Worm (Caenorhabditis elegans) whole organism, L1 larva: ENCODE data around the gene ccdc-149.

Source experiments
- ama-1 ChIP-seq: fragments of 150-350 bp; optimal IDR thresholded peaks from 2 replicates; lab custom pipeline; 2014
- ceh-82 ChIP-seq, 3 experiments: fragments of 150-350 bp in 1 of 3; sonication (generic microtip) in 2 of 3; optimal IDR thresholded peaks; 2 replicates each; lab custom pipeline; 2014 to 2017; ENCODE audit warnings: missing biosample characterization in 3 of 3, missing genetic modification characterization in 3 of 3
- dsc-1 ChIP-seq: sonication (generic microtip); optimal IDR thresholded peaks from 2 replicates; lab custom pipeline; 2016; ENCODE audit warnings: mild to moderate bottlenecking, missing genetic modification characterization, missing compliant biosample characterization
- nhr-12 ChIP-seq: sonication (generic microtip); optimal IDR thresholded peaks from 2 replicates; lab custom pipeline; 2017; ENCODE audit warnings: missing biosample characterization, missing genetic modification characterization
- nhr-237 ChIP-seq: fragments of 150-350 bp; optimal IDR thresholded peaks from 2 replicates; lab custom pipeline; 2014; ENCODE audit warnings: missing biosample characterization, missing genetic modification characterization
- nhr-77 ChIP-seq: fragments of 150-350 bp; optimal IDR thresholded peaks from 2 replicates; lab custom pipeline; 2014; ENCODE audit warnings: missing biosample characterization, missing genetic modification characterization
- pax-3 ChIP-seq: fragments of 200-800 bp; sonication (Bioruptor generic); optimal IDR thresholded peaks from 2 replicates; lab custom pipeline; 2018; ENCODE audit warnings: mild to moderate bottlenecking, missing genetic modification characterization, moderate library complexity, missing compliant biosample characterization
- pqm-1 ChIP-seq: sonication (generic microtip); optimal IDR thresholded peaks from 3 replicates; lab custom pipeline; 2017; ENCODE audit warnings: missing biosample characterization, missing genetic modification characterization
- rnt-1 ChIP-seq: sonication (generic microtip); optimal IDR thresholded peaks from 2 replicates; lab custom pipeline; 2016; ENCODE audit warnings: mild to moderate bottlenecking, missing genetic modification characterization, moderate library complexity, missing compliant biosample characterization
- tlp-1 ChIP-seq: fragments of 150-350 bp; optimal IDR thresholded peaks from 2 replicates; lab custom pipeline; 2014; ENCODE audit warnings: missing biosample characterization, missing genetic modification characterization
- unc-62 ChIP-seq: fragments of 150-350 bp; optimal IDR thresholded peaks from 2 replicates; lab custom pipeline; 2014; ENCODE audit warnings: missing biosample characterization, missing genetic modification reagents, missing genetic modification characterization

DNA sequence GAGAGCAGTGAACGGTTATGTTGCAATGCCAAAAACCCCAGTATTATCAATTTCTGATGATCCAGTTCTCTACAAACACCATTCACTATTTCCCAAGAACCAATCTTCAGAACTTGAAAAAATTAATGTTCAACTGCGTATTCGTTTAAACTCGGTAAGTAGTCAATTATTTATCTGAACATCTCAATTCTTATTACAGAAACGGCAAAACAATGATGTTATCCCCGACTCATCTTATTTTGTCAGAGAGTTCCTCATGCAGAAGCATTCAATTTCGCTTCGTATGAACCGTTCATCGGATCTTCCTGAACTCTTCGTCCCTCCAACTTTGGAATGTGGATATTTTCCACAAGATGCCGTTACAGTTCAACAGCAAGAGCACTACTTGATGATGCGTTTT, 12.5 kb upstream of the ccdc-149 start:
- TF ChIP-seq rnt-1, result no peak
- no peak for TF ChIP-seq pax-3 (tag; lab: Kevin White, UChicago)
- no peak for TF ChIP-seq dsc-1
- no peak for TF ChIP-seq nhr-237 (tag; lab: Kevin White, UChicago)
- TF ChIP-seq ama-1, result no peak
- no peak for TF ChIP-seq pqm-1 (tag; lab: Kevin White, UChicago)
- TF ChIP-seq ceh-82 (tag; optimal IDR thresholded peaks at IDR 0.05; lab: Kevin White, UChicago), result no peak
- TF ChIP-seq nhr-77 (tag; lab: Kevin White, UChicago), result no peak
- no peak for TF ChIP-seq nhr-12 (tag; lab: Kevin White, UChicago)
- TF ChIP-seq tlp-1 (tag; lab: Kevin White, UChicago), result no peak
- no peak for TF ChIP-seq unc-62 (GFP tag; lab: Kevin White, UChicago)
